Fruit fly (Drosophila melanogaster) whole organism, embryonic: Measurements from ENCODE around the gene Schip1.

Source experiments
- B-H2 ChIP-seq: fragments of 200-800 bp; sonication (Bioruptor generic); optimal IDR thresholded peaks from 2 replicates; lab custom pipeline; 2018; ENCODE audit warnings: missing biosample characterization, mild to moderate bottlenecking, missing genetic modification characterization
- BtbVII ChIP-seq: fragments of 200-800 bp; sonication (Bioruptor generic); optimal IDR thresholded peaks from 3 replicates; lab custom pipeline; 2017; ENCODE audit warnings: missing biosample characterization, mild to moderate bottlenecking, missing genetic modification characterization
- CG10274 ChIP-seq: fragments of 200-800 bp; sonication (Bioruptor generic); optimal IDR thresholded peaks from 3 replicates; lab custom pipeline; 2017; ENCODE audit warnings: missing biosample characterization, mild to moderate bottlenecking, missing genetic modification characterization
- CG10321 ChIP-seq: fragments of 200-800 bp; sonication (Bioruptor generic); IDR thresholded peaks from 2 replicates; pipeline ENCODE4 v1.3.6; 2022; ENCODE audit warnings: missing biosample characterization, missing genetic modification characterization
- CG12104 ChIP-seq: fragments of 200-800 bp; sonication (Bioruptor generic); optimal IDR thresholded peaks from 3 replicates; lab custom pipeline; 2016; ENCODE audit warnings: missing biosample characterization, missing genetic modification characterization
- CG15269 ChIP-seq: fragments of 200-800 bp; sonication (Bioruptor generic); optimal IDR thresholded peaks from 2 replicates; lab custom pipeline; 2018; ENCODE audit warnings: missing biosample characterization, mild to moderate bottlenecking, missing genetic modification characterization, moderate library complexity
- CG2199 ChIP-seq: fragments of 200-800 bp; sonication (Bioruptor generic); IDR thresholded peaks from 3 replicates; pipeline ENCODE4 v1.3.6; 2022; ENCODE audit warnings: missing biosample characterization, missing genetic modification characterization
- CG4360 ChIP-seq: fragments of 200-800 bp; sonication (Bioruptor generic); IDR thresholded peaks from 2 replicates; pipeline ENCODE4 v1.3.6; 2022; ENCODE audit warnings: missing biosample characterization, missing genetic modification characterization
- CG5180 ChIP-seq: fragments of 200-800 bp; sonication (Bioruptor generic); optimal IDR thresholded peaks from 3 replicates; lab custom pipeline; 2017; ENCODE audit warnings: missing biosample characterization, missing genetic modification characterization, mild to moderate bottlenecking, moderate library complexity, missing genetic modification reagents
- CG6272 ChIP-seq: fragments of 200-800 bp; sonication (Bioruptor generic); IDR thresholded peaks from 2 replicates; pipeline ENCODE4 v1.3.6; 2022; ENCODE audit warnings: missing biosample characterization, missing genetic modification characterization
- CG7357 ChIP-seq: fragments of 200-800 bp; sonication (Bioruptor generic); IDR thresholded peaks from 3 replicates; pipeline ENCODE4 v1.3.6; 2022; ENCODE audit warnings: missing biosample characterization, missing genetic modification characterization
- CG7928 ChIP-seq: fragments of 200-800 bp; sonication (Bioruptor generic); optimal IDR thresholded peaks from 2 replicates; lab custom pipeline; 2017; ENCODE audit warnings: missing biosample characterization, mild to moderate bottlenecking, missing genetic modification characterization
- CG8388 ChIP-seq: fragments of 200-800 bp; sonication (Bioruptor generic); optimal IDR thresholded peaks from 2 replicates; lab custom pipeline; 2019; ENCODE audit warnings: missing biosample characterization, mild to moderate bottlenecking, missing genetic modification characterization, moderate library complexity
- CG9727 ChIP-seq: fragments of 200-800 bp; sonication (Bioruptor generic); optimal IDR thresholded peaks from 3 replicates; lab custom pipeline; 2017; ENCODE audit warnings: missing biosample characterization, mild to moderate bottlenecking, missing genetic modification characterization
- CHES-1-like ChIP-seq: fragments of 200-800 bp; sonication (Bioruptor generic); optimal IDR thresholded peaks from 2 replicates; lab custom pipeline; 2016; ENCODE audit warnings: missing biosample characterization, missing genetic modification characterization
- Hr78 ChIP-seq, 2 experiments: fragments of 200-800 bp in 1 of 2; fragments of >200 bp in 1 of 2; sonication (Bioruptor generic) in 1 of 2; optimal IDR thresholded peaks; 2 replicates each; lab custom pipeline; 2017 to 2019; ENCODE audit warnings: missing biosample characterization in 2 of 2, missing genetic modification characterization in 2 of 2, mild to moderate bottlenecking in 1 of 2, moderate library complexity in 1 of 2
- Jarid2 ChIP-seq: fragments of 200-800 bp; sonication (Bioruptor generic); optimal IDR thresholded peaks from 3 replicates; lab custom pipeline; 2017; ENCODE audit warnings: mild to moderate bottlenecking, missing biosample characterization, missing genetic modification reagents, missing genetic modification characterization
- Lhr ChIP-seq: fragments of 200-800 bp; sonication (Bioruptor generic); optimal IDR thresholded peaks from 3 replicates; lab custom pipeline; 2017; ENCODE audit warnings: mild to moderate bottlenecking, missing biosample characterization, missing genetic modification reagents, missing genetic modification characterization
- Med ChIP-seq: fragments of 200-800 bp; sonication (Bioruptor generic); peaks from one replicate; lab custom pipeline; 2016; ENCODE audit warnings: missing biosample characterization, missing genetic modification characterization, mild to moderate bottlenecking, inconsistent platforms, moderate library complexity
- Nf-YB ChIP-seq: fragments of 200-800 bp; sonication (Bioruptor generic); optimal IDR thresholded peaks from 3 replicates; lab custom pipeline; 2019; ENCODE audit warnings: missing biosample characterization, mild to moderate bottlenecking, missing genetic modification characterization, moderate library complexity
- Nf-YC ChIP-seq: fragments of 200-800 bp; optimal IDR thresholded peaks from 3 replicates; lab custom pipeline; 2019; ENCODE audit warnings: missing biosample characterization, mild to moderate bottlenecking, missing genetic modification characterization, moderate library complexity
- Rfx ChIP-seq: fragments of 200-800 bp; sonication (Bioruptor generic); IDR thresholded peaks from 2 replicates; pipeline ENCODE4 v1.3.6; 2022; ENCODE audit warnings: missing biosample characterization, missing genetic modification characterization
- Scr ChIP-seq: fragments of 200-800 bp; sonication (Bioruptor generic); IDR thresholded peaks from 2 replicates; pipeline ENCODE4 v1.3.6; 2022; ENCODE audit warnings: missing biosample characterization, missing genetic modification characterization; ENCODE audit not compliant: partially characterized antibody
- Sry-β ChIP-seq: fragments of 200-800 bp; sonication (Bioruptor generic); optimal IDR thresholded peaks from 2 replicates; lab custom pipeline; 2018; ENCODE audit warnings: missing biosample characterization, mild to moderate bottlenecking, missing genetic modification characterization, moderate library complexity
- bbx ChIP-seq: fragments of 200-800 bp; sonication (Bioruptor generic); IDR thresholded peaks from 2 replicates; pipeline ENCODE4 v1.3.6; 2022; ENCODE audit warnings: missing biosample characterization, missing genetic modification characterization; ENCODE audit not compliant: partially characterized antibody
- bigmax ChIP-seq: fragments of 200-800 bp; sonication (Bioruptor generic); optimal IDR thresholded peaks from 2 replicates; lab custom pipeline; 2018; ENCODE audit warnings: missing biosample characterization, mild to moderate bottlenecking, missing genetic modification characterization
- br ChIP-seq: fragments of >200 bp; optimal IDR thresholded peaks from 2 replicates; lab custom pipeline; 2017
- ci ChIP-seq: fragments of 200-800 bp; sonication (Bioruptor generic); IDR thresholded peaks from 3 replicates; pipeline ENCODE4 v1.3.6; 2022; ENCODE audit warnings: missing biosample characterization, missing genetic modification characterization
- inv ChIP-seq: fragments of 200-800 bp; sonication (Bioruptor generic); IDR thresholded peaks from 2 replicates; pipeline ENCODE4 v1.3.6; 2022; ENCODE audit warnings: missing biosample characterization, missing genetic modification characterization; ENCODE audit not compliant: partially characterized antibody
- kah ChIP-seq: fragments of 200-800 bp; sonication (Bioruptor generic); optimal IDR thresholded peaks from 2 replicates; lab custom pipeline; 2018; ENCODE audit warnings: missing biosample characterization, mild to moderate bottlenecking, missing genetic modification characterization
- lola ChIP-seq, 3 experiments: fragments of >200 bp in 2 of 3; fragments of 200-800 bp in 1 of 3; sonication (Bioruptor generic) in 1 of 3; optimal IDR thresholded peaks; 2 replicates each; lab custom pipeline; 2017 to 2019; ENCODE audit warnings: missing biosample characterization in 3 of 3, missing genetic modification characterization in 3 of 3, mild to moderate bottlenecking in 1 of 3, moderate library complexity in 1 of 3
- maf-S ChIP-seq: fragments of 200-800 bp; sonication (Bioruptor generic); optimal IDR thresholded peaks from 2 replicates; lab custom pipeline; 2016; ENCODE audit warnings: missing biosample characterization, missing genetic modification characterization
- mam ChIP-seq: fragments of 200-800 bp; sonication (Bioruptor generic); optimal IDR thresholded peaks from 3 replicates; lab custom pipeline; 2016; ENCODE audit warnings: missing biosample characterization, missing genetic modification characterization
- mld ChIP-seq: fragments of 200-800 bp; sonication (Bioruptor generic); IDR thresholded peaks from 3 replicates; pipeline ENCODE4 v1.3.6; 2022; ENCODE audit warnings: missing biosample characterization, missing genetic modification characterization; ENCODE audit not compliant: partially characterized antibody
- nerfin-2 ChIP-seq: fragments of 200-800 bp; sonication (Bioruptor generic); IDR thresholded peaks from 2 replicates; pipeline ENCODE4 v1.3.6; 2022; ENCODE audit warnings: missing biosample characterization, missing genetic modification characterization; ENCODE audit not compliant: partially characterized antibody
- nmo ChIP-seq: fragments of 200-800 bp; sonication (Bioruptor generic); optimal IDR thresholded peaks from 2 replicates; lab custom pipeline; 2018; ENCODE audit warnings: missing biosample characterization, mild to moderate bottlenecking, missing genetic modification characterization, moderate library complexity
- slbo ChIP-seq: fragments of 200-800 bp; sonication (Bioruptor generic); IDR thresholded peaks from 2 replicates; pipeline ENCODE4 v1.3.6; 2022; ENCODE audit warnings: missing biosample characterization, missing genetic modification characterization
- tll ChIP-seq, 2 experiments: fragments of 200-800 bp in 1 of 2; fragments of >200 bp in 1 of 2; sonication (Bioruptor generic) in 1 of 2; optimal IDR thresholded peaks; 2 replicates each; lab custom pipeline; 2017 to 2019; ENCODE audit warnings: missing biosample characterization in 2 of 2, missing genetic modification characterization in 2 of 2, mild to moderate bottlenecking in 1 of 2, moderate library complexity in 1 of 2

Gene Schip1

DNA sequence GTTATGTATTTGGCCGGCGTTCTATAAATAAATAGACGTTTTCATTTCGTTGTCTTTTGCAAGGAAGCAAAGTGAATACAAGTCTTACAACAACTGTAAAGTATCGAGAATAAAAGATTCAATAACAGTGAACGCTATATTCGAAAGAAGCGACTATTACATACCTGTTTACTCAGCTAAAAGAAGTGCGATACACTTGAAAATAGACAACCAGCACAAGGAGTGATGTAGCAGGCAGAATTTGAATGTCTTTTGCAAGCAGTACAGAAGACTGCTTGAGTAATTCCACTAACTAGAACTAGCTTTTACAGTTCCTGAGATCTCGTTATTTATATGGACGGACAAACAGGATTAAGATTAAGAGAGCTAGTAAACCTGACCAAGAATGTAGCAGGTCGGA is 32.6 kb downstream of the Schip1 start (continued):
- TF ChIP-seq nmo (GFP tag; lab: Kevin White, UChicago) = peak; percentile 40
- TF ChIP-seq bbx (GFP tag; lab: Robert Waterston, UW) = peak; percentile 54
- TF ChIP-seq nerfin-2 = peak; percentile 65; the same call in 1 of the 2 replicates

- no peak for TF ChIP-seq CG4360 (GFP tag; lab: Robert Waterston, UW)
- no peak for TF ChIP-seq inv
- no peak for TF ChIP-seq CG8388 (GFP tag; lab: Kevin White, UChicago)
- 0 out of 3 replicates have a peak, but pooled peaks have one; percentile 51 for TF ChIP-seq CG2199 (GFP tag; lab: Robert Waterston, UW)
- TF ChIP-seq br = no peak
- no peak for TF ChIP-seq CG10321 (GFP tag; lab: Robert Waterston, UW)
- TF ChIP-seq BtbVII (GFP tag; lab: Kevin White, UChicago) = no peak
- TF ChIP-seq CG10274 (GFP tag; lab: Kevin White, UChicago) = no peak
- no peak for TF ChIP-seq CG6272 (GFP tag; lab: Robert Waterston, UW)
- no peak for TF ChIP-seq bigmax (GFP tag; lab: Kevin White, UChicago)
- TF ChIP-seq tll (GFP tag; optimal IDR thresholded peaks at IDR 0.05; lab: Kevin White, UChicago) = no peak
- no peak for TF ChIP-seq CG15269
- TF ChIP-seq Rfx (GFP tag; lab: Robert Waterston, UW) = no peak
- TF ChIP-seq CG5180 (GFP tag; lab: Kevin White, UChicago) = peak; percentile 41
- TF ChIP-seq Med = no peak
- TF ChIP-seq B-H2 (GFP tag; lab: Kevin White, UChicago) = no peak
- TF ChIP-seq kah (GFP tag; lab: Kevin White, UChicago) = no peak
- no peak for TF ChIP-seq CG7928 (GFP tag; lab: Kevin White, UChicago)
- no peak for TF ChIP-seq Hr78 (GFP tag; optimal IDR thresholded peaks at IDR 0.05; lab: Kevin White, UChicago)
- no peak for TF ChIP-seq CG7357
- no peak for TF ChIP-seq slbo (GFP tag; lab: Robert Waterston, UW)
- peak; percentile 95 for TF ChIP-seq Nf-YB (GFP tag; lab: Kevin White, UChicago)
- TF ChIP-seq Lhr = no peak
- TF ChIP-seq mld (GFP tag; lab: Robert Waterston, UW) = no peak
- no peak for TF ChIP-seq Scr
- TF ChIP-seq maf-S = no peak
- TF ChIP-seq mam (GFP tag; lab: Kevin White, UChicago) = no peak
- TF ChIP-seq ci (GFP tag; lab: Robert Waterston, UW) = no peak
- peak; percentile 17 for TF ChIP-seq Jarid2 (GFP tag; lab: Kevin White, UChicago)
- no peak for TF ChIP-seq CG9727 (GFP tag; lab: Kevin White, UChicago)
- TF ChIP-seq CHES-1-like (GFP tag; lab: Kevin White, UChicago) = no peak
- peak; percentile 96 for TF ChIP-seq Nf-YC
- TF ChIP-seq Sry-β (GFP tag; lab: Kevin White, UChicago) = no peak
- no peak for TF ChIP-seq CG12104
- no peak for TF ChIP-seq lola (GFP tag; optimal IDR thresholded peaks at IDR 0.05; lab: Kevin White, UChicago)
Observed at dm6 chr2L:10294798-10295669, 35.9 kb downstream of the Schip1 start, which contains the start of gene Hand. TSS of gene Hand (minus strand) at chr2L:10295385.
